Worm (Caenorhabditis elegans): ENCODE measurements around the gene F11E6.8.

The F11E6.8 gene

ce11 chrIV:17450443-17450842, at the start of gene F11E6.8:
TSS of gene F11E6.8 (minus strand) at chrIV:17450543.
- TF ChIP-seq pqm-1 (tag; optimal IDR thresholded peaks at IDR 0.05): no peak
- TF ChIP-seq madf-2 (tag; optimal IDR thresholded peaks at IDR 0.05): no peak
- TF ChIP-seq hlh-15 (tag; optimal IDR thresholded peaks at IDR 0.05): no peak
- no peak for TF ChIP-seq C38D4.7 (GFP tag; optimal IDR thresholded peaks at IDR 0.05)
- TF ChIP-seq zip-5 (tag; optimal IDR thresholded peaks at IDR 0.05): no peak
- TF ChIP-seq elt-4 (tag; optimal IDR thresholded peaks at IDR 0.05): no peak
- no peak for TF ChIP-seq ref-2 (tag; optimal IDR thresholded peaks at IDR 0.05)
- no peak for TF ChIP-seq unc-86 (tag; optimal IDR thresholded peaks at IDR 0.05)
- TF ChIP-seq rnt-1 (tag; optimal IDR thresholded peaks at IDR 0.05): no peak
- TF ChIP-seq dmd-4 (tag; optimal IDR thresholded peaks at IDR 0.05; ENCODE audit: borderline replicate concordance): no peak
- TF ChIP-seq ztf-16 (tag; optimal IDR thresholded peaks at IDR 0.05): no peak
- TF ChIP-seq nhr-11 (tag; optimal IDR thresholded peaks at IDR 0.05): no peak

- TF ChIP-seq pros-1 (tag; optimal IDR thresholded peaks at IDR 0.05) (no peak), rnt-1 (tag; optimal IDR thresholded peaks at IDR 0.05) (no peak), ceh-2 (tag; optimal IDR thresholded peaks at IDR 0.05) (no peak), C38D4.7 (GFP tag; optimal IDR thresholded peaks at IDR 0.05) (no peak), ceh-34 (tag; optimal IDR thresholded peaks at IDR 0.05) (no peak), nhr-11 (tag; optimal IDR thresholded peaks at IDR 0.05) (no peak), odd-2 (tag; optimal IDR thresholded peaks at IDR 0.05) (no peak), hlh-8 (tag; optimal IDR thresholded peaks at IDR 0.05) (no peak), ets-4 (tag; optimal IDR thresholded peaks at IDR 0.05) (no peak), ceh-48 (tag; optimal IDR thresholded peaks at IDR 0.05) (no peak), che-1 (tag; optimal IDR thresholded peaks at IDR 0.05) (no peak), hlh-13 (GFP tag; optimal IDR thresholded peaks at IDR 0.05) (no peak), pha-4 (tag; optimal IDR thresholded peaks at IDR 0.05) (no peak), pha-2 (tag; optimal IDR thresholded peaks at IDR 0.05) (no peak), ceh-22 (tag; optimal IDR thresholded peaks at IDR 0.05) (no peak), tbx-7 (tag; optimal IDR thresholded peaks at IDR 0.05) (no peak), zip-5 (tag; optimal IDR thresholded peaks at IDR 0.05) (no peak)
Measured at ce11 chrIV:17490679-17491078, 40.3 kb upstream of the F11E6.8 start, which contains the start of gene nas-6. TSS of gene nas-6 (minus strand) at chrIV:17490779.

ce11 chrIV:17483230-17483629, 32.9 kb upstream of the F11E6.8 start, which contains the start of gene rabr-2:
TSS of gene rabr-2 (minus strand) at chrIV:17483330.
- TF ChIP-seq ceh-14 (tag; optimal IDR thresholded peaks at IDR 0.05) (no peak), elt-4 (tag; optimal IDR thresholded peaks at IDR 0.05) (no peak), ttx-3 (tag; optimal IDR thresholded peaks at IDR 0.05) (no peak), ceh-45 (GFP tag; IDR thresholded peaks at IDR 0.05) (no peak), hlh-15 (tag; optimal IDR thresholded peaks at IDR 0.05) (no peak), eyg-1 (tag; optimal IDR thresholded peaks at IDR 0.05) (no peak), che-1 (tag; optimal IDR thresholded peaks at IDR 0.05) (no peak), lin-11 (tag; optimal IDR thresholded peaks at IDR 0.05) (no peak)

ce11 chrIV:17475743-17476142, 25.4 kb upstream of the F11E6.8 start, which contains the start of gene grl-24:
TSS of gene grl-24 (minus strand) at chrIV:17475843.
- no peak for TF ChIP-seq dmd-4 (tag; optimal IDR thresholded peaks at IDR 0.05; ENCODE audit: borderline replicate concordance)
- no peak for TF ChIP-seq eyg-1 (tag; optimal IDR thresholded peaks at IDR 0.05)
- no peak for TF ChIP-seq ceh-2 (tag; optimal IDR thresholded peaks at IDR 0.05)
- TF ChIP-seq ceh-34 (tag; optimal IDR thresholded peaks at IDR 0.05): no peak
- TF ChIP-seq hlh-6 (tag; optimal IDR thresholded peaks at IDR 0.05): no peak

ce11 chrIV:17475242-17475641, 24.9 kb upstream of the F11E6.8 start, which contains the start of gene F11E6.9:
TSS of gene F11E6.9 (minus strand) at chrIV:17475342.
- TF ChIP-seq ets-4 (tag; optimal IDR thresholded peaks at IDR 0.05): no peak
- TF ChIP-seq fkh-10 (GFP tag; optimal IDR thresholded peaks at IDR 0.05): no peak
- TF ChIP-seq ztf-16 (tag; optimal IDR thresholded peaks at IDR 0.05): no peak
- TF ChIP-seq ama-1 (optimal IDR thresholded peaks at IDR 0.05): no peak
- no peak for TF ChIP-seq ceh-34 (tag; optimal IDR thresholded peaks at IDR 0.05)
- no peak for TF ChIP-seq T23F11.4 (GFP tag; optimal IDR thresholded peaks at IDR 0.05)
- no peak for TF ChIP-seq ceh-48 (tag; optimal IDR thresholded peaks at IDR 0.05)
- TF ChIP-seq ceh-22 (tag; optimal IDR thresholded peaks at IDR 0.05): no peak
- no peak for TF ChIP-seq ceh-45 (GFP tag; IDR thresholded peaks at IDR 0.05)
- no peak for TF ChIP-seq pha-4 (tag; optimal IDR thresholded peaks at IDR 0.05)
- no peak for TF ChIP-seq eyg-1 (tag; optimal IDR thresholded peaks at IDR 0.05)

Data from whole organism, late embryonic.